Worm (Caenorhabditis elegans) whole organism, late embryonic: ENCODE data around the gene glr-4.

Experiments
- ceh-24 ChIP-seq: sonication (generic microtip); optimal IDR thresholded peaks from 2 replicates; lab custom pipeline; 2016; ENCODE audit warnings: mild to moderate bottlenecking, missing genetic modification characterization, missing compliant biosample characterization
- che-1 ChIP-seq: sonication (generic microtip); optimal IDR thresholded peaks from 2 replicates; lab custom pipeline; 2016; ENCODE audit warnings: mild to moderate bottlenecking, missing genetic modification characterization, missing compliant biosample characterization
- ets-4 ChIP-seq: sonication (generic microtip); optimal IDR thresholded peaks from 2 replicates; lab custom pipeline; 2016; ENCODE audit warnings: missing genetic modification characterization, missing compliant biosample characterization
- hlh-15 ChIP-seq: sonication (generic microtip); optimal IDR thresholded peaks from 2 replicates; lab custom pipeline; 2016; ENCODE audit warnings: missing genetic modification characterization, missing compliant biosample characterization
- madf-2 ChIP-seq: sonication (generic microtip); optimal IDR thresholded peaks from 2 replicates; lab custom pipeline; 2017; ENCODE audit warnings: missing genetic modification characterization, missing compliant biosample characterization
- ttx-3 ChIP-seq: sonication (generic microtip); optimal IDR thresholded peaks from 2 replicates; lab custom pipeline; 2016; ENCODE audit warnings: missing genetic modification reagents, missing genetic modification characterization, missing compliant biosample characterization

- no peak for TF ChIP-seq ttx-3 (tag; lab: Kevin White, UChicago)
- TF ChIP-seq hlh-15 (tag; lab: Kevin White, UChicago), result no peak
- TF ChIP-seq ceh-24 (tag; lab: Kevin White, UChicago), result no peak
- TF ChIP-seq ets-4 (tag; lab: Kevin White, UChicago), result no peak
- TF ChIP-seq madf-2 (tag; lab: Kevin White, UChicago), result no peak
- TF ChIP-seq che-1, result no peak
Measured at ce11 chrII:7781102-7781616, 13.0 kb downstream of the glr-4 start, which contains the start of the genes snpc-1.1 and spdl-1.
